Fruit fly (Drosophila melanogaster): ENCODE measurements around the gene RpL35A.

The RpL35A gene

DNA sequence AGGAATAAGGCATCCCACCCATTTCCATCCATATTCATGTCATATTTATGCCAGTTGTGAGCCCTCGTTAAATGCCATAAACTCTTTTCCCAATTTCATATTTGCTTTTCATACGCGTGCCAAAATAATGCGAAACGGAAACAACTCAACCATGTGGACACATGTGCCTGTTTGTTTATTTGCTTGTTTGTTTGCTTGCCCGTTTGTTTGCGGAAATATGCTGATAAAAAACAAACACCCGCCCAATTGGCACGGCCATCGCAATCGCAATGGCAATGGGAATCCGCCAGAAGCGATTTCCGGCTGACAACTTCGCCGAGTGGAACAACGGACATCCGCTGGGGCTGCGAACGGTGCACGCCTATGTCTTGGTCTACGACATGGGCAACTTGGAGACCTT is 12.6 kb downstream of the RpL35A start:
- TF ChIP-seq CG17801 (GFP tag; optimal IDR thresholded peaks at IDR 0.05; ENCODE audit: partially characterized antibody): no peak

DNA sequence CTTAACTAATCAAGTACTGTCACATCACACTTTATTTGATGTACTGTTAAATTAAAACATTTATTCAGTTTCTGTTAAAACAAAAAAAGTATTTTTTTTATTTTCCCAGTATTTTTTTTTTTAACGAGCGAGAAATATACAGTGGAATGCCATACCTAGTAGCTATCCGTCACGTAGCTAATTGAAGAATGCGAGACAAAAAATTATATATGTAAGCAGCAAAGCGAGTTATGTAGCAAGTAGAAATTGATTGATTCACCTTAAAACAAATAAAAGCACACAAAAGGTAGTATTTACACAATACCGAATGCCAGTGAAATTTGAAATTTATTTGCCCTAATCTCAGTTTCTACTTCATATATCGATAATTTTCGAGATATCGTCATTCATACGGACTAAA is 28.2 kb downstream of the RpL35A start:
- TF ChIP-seq CG17801 (GFP tag; optimal IDR thresholded peaks at IDR 0.05; ENCODE audit: partially characterized antibody): no peak

DNA sequence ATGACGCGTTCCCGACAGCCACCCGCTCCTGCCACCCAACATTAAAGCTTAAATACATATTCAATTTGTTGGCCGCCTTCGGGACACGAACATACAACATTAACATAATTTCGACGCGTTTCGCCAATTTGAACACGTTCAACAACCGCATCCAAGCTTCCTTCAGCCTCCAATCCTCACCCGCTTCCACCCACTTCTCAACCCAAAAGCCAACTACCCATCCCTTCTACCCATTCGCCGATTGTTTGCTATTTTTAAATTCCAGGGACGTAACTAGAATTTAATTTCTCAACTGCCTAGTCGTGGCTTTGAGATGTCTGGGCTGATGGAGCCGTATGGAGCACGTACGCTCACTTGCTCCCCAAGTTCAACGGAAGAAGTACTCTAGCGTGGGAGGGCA is 37.1 kb downstream of the RpL35A start:
- TF ChIP-seq CG17801 (GFP tag; optimal IDR thresholded peaks at IDR 0.05; ENCODE audit: partially characterized antibody): no peak

DNA sequence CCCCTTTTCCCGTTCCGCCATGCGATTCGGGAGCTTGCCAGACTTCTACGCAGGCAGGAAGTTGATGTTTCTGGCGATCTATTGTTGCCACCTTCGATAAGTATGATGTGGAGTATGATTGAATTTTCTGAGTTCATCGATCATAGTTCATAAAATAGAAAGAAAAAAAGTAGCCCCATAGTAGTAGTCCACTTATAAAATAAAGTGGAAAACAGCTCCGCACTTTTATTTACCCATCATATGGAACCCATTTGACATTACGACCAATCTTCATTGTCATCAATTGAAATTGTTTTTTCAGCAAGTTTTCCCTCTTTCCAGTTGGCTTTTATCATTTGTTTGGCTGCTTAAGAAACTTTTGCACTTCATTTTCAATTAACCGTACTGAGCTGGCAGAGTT is 39.7 kb downstream of the RpL35A start, which contains the start of gene CG12147:
Gene CG12147, minus strand, starts transcription at position 101 of the 400 bp plus-strand sequence.
- no peak for TF ChIP-seq CG17801 (GFP tag; optimal IDR thresholded peaks at IDR 0.05; ENCODE audit: partially characterized antibody)

DNA sequence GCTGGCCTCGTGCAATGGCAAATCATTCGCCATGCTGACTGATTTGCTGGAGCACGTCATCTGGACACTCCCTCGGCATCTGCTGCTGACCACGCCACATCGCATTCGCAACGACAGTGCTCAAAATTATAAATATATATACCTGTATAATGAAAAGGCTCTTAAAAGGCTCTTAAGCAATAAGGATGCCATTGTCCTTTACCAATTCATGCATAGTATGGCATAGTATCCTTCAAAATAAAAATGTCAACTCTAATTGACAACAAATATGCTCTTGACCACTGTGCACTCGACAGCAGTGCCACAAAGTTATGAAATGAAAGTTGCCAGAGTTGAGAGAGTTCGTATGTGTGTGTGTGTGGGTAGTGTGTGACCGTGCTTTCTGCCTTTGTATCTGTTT is 44.8 kb downstream of the RpL35A start:
- TF ChIP-seq CG17801 (GFP tag; optimal IDR thresholded peaks at IDR 0.05; ENCODE audit: partially characterized antibody): no peak

DNA sequence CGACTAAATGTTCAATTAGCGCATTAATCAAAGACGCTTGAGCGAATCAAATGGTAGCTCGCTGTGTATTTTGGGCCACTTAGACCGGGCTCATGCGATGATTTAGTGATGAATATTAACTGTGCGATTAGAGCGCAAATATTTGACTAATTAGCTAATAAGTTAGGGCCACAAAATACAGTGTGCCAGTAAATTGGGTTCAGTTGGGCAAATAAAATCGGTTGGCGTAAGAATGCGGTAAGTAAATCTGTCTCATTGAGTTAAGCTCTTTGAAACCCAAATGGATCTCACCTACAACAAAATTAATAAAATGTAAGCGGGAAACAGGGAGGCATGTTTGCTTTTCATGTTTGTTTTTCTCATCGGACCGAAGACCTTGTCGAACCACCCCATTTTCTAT is 46.4 kb downstream of the RpL35A start:
- no peak for TF ChIP-seq CG17801 (GFP tag; optimal IDR thresholded peaks at IDR 0.05; ENCODE audit: partially characterized antibody)
